Worm (Caenorhabditis elegans) whole organism, midembryonic: ENCODE data around the gene plc-1.

Experiments used
- med-1 ChIP-seq: sonication (generic microtip); optimal IDR thresholded peaks from 2 replicates; lab custom pipeline; 2017; ENCODE audit warnings: missing genetic modification characterization, mild to moderate bottlenecking, missing compliant biosample characterization, antibody characterized with exemption, missing genetic modification reagents; ENCODE audit not compliant: insufficient read depth
- ref-1 ChIP-seq: fragments of 200-800 bp; sonication (Bioruptor generic); conservative IDR thresholded peaks from 2 replicates; pipeline ENCODE4 v1.3.6; 2022; ENCODE audit warnings: missing genetic modification reagents, missing genetic modification characterization, missing compliant biosample characterization
- ztf-23 ChIP-seq: fragments of 200-800 bp; sonication (Bioruptor generic); IDR thresholded peaks from 2 replicates; pipeline ENCODE4 v1.3.6; 2022; ENCODE audit warnings: missing genetic modification reagents, missing genetic modification characterization, missing compliant biosample characterization

DNA sequence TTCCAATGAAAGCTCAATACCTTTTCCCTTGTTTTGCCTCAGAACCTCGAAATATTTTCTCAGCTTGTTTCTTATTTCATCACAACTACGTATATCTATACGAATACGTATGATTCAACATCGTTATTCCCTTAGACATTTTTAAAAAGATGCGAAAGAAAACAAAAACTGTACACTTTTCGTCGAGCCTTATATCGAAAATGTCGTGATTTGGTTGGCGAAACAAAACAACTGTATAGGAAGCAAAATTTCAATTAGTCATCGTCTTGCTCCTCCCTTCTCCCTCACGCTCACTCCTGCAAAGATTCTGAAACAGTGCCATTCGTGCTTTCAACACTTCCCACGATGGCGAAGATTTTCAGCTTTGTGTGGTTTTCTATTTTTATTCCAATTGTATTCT, 51.2 kb downstream of the plc-1 start, which contains the start of gene ttr-14:
- TF ChIP-seq med-1 (no peak), ztf-23 (GFP tag; lab: Robert Waterston, UW) (no peak), ref-1 (GFP tag; lab: Robert Waterston, UW) (no peak)
